Fruit fly (Drosophila melanogaster) whole organism, prepupa: Measurements from ENCODE around the gene Sf3b1.

Experiments used
- CG34406 ChIP-seq: fragments of 200-800 bp; sonication (Bioruptor generic); optimal IDR thresholded peaks from 3 replicates; lab custom pipeline; 2016; ENCODE audit warnings: missing biosample characterization, missing genetic modification characterization
- CG6163 ChIP-seq: fragments of 200-800 bp; sonication (Bioruptor generic); IDR thresholded peaks from 3 replicates; pipeline ENCODE4 v1.3.6; 2022; ENCODE audit warnings: missing biosample characterization, missing genetic modification characterization
- Met ChIP-seq: fragments of 200-800 bp; sonication (Bioruptor generic); optimal IDR thresholded peaks from 3 replicates; lab custom pipeline; 2016; ENCODE audit warnings: missing biosample characterization, missing genetic modification characterization
- OdsH ChIP-seq: fragments of 200-800 bp; sonication (Bioruptor generic); optimal IDR thresholded peaks from 3 replicates; lab custom pipeline; 2016; ENCODE audit warnings: missing biosample characterization, missing genetic modification characterization

DNA sequence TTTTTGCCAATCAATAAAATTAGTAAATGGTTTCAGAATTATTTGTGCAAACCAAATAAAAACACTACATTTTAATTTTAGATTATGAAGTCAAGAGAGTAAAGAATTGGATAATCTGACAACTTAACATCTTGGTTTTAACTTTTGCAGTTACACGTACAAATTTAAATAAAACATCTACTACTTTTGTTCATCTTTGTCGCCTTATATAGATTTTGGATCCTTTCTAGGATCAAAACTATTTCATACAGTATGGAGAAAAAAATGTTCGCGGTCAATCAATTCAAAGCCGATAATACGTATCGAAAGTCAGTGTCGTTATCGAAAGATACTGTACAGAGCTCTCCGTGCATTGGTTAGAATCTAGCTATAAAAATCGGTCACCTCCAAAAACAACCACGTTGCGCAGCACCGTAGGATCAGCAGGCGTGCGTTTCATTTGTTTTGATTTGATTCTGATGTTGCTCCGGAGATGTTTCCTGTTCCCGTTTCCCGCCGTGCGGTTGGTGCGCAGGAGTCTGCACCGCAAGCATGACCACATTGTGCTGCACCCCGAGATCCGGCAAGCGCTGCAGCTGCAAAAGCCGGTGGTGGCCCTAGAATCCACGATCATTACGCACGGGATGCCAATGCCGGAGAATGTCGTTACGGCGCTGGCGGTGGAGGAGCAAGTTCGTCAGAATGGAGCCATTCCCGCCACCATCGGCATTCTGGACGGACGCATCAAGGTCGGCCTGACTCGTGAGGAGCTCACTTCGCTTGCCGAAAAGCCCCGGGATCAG, 4.2 kb upstream of the Sf3b1 start, which contains the start of the genes uncNacbeta and CG2794:
- no peak for TF ChIP-seq OdsH (GFP tag; lab: Kevin White, UChicago)
- no peak for TF ChIP-seq CG34406 (GFP tag; lab: Kevin White, UChicago)
- TF ChIP-seq CG6163 (GFP tag; lab: Robert Waterston, UW): no peak
- TF ChIP-seq Met (GFP tag; lab: Kevin White, UChicago): no peak
